Worm (Caenorhabditis elegans) whole organism, L2 larva: ENCODE results near the gene drd-1.

Source experiments
- ceh-16 ChIP-seq: fragments of 150-350 bp; optimal IDR thresholded peaks from 2 replicates; lab custom pipeline; 2014; ENCODE audit warnings: missing biosample characterization, missing genetic modification characterization
- mab-5 ChIP-seq: fragments of 150-350 bp; optimal IDR thresholded peaks from 2 replicates; lab custom pipeline; 2014; ENCODE audit warnings: missing biosample characterization, missing genetic modification characterization
- nhr-11 ChIP-seq: fragments of 150-350 bp; optimal IDR thresholded peaks from 2 replicates; lab custom pipeline; 2014; ENCODE audit warnings: missing biosample characterization, missing genetic modification characterization
- nhr-237 ChIP-seq: fragments of 150-350 bp; optimal IDR thresholded peaks from 2 replicates; lab custom pipeline; 2014; ENCODE audit warnings: missing biosample characterization, missing genetic modification characterization
- sma-3 ChIP-seq: sonication (generic microtip); optimal IDR thresholded peaks from 2 replicates; lab custom pipeline; 2016; ENCODE audit warnings: missing genetic modification reagents, missing genetic modification characterization, missing compliant biosample characterization
- snpc-4 ChIP-seq: fragments of 150-350 bp; optimal IDR thresholded peaks from 2 replicates; lab custom pipeline; 2014; ENCODE audit warnings: missing biosample characterization, missing genetic modification characterization
- unc-39 ChIP-seq: fragments of 150-350 bp; optimal IDR thresholded peaks from 2 replicates; lab custom pipeline; 2014; ENCODE audit warnings: missing biosample characterization, missing genetic modification characterization
- zag-1 ChIP-seq: fragments of 150-350 bp; optimal IDR thresholded peaks from 2 replicates; lab custom pipeline; 2014; ENCODE audit warnings: missing biosample characterization, missing genetic modification characterization

DNA sequence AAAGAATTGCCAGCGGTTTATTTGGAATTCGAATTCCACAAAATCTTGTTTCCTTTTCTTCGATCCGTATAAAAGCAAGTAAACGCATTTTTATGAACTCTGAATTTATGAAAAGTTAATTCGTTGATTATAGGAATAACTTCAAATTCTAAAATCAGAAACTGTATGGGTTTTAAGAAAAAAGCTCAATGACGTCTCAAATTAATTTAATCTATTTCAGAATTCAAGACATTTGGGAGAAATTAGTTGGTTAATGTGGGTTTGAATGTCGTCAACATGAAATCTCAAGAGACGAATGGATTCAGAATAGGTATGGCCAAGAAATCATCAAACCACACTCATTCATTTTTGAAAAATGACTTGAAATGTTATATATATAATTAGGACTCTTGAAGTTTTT is 8.2 kb downstream of the drd-1 start, which contains the start of gene F49E12.7:
- TF ChIP-seq snpc-4 (no peak), nhr-237 (tag; lab: Kevin White, UChicago) (no peak), nhr-11 (tag; lab: Kevin White, UChicago) (no peak), mab-5 (tag; lab: Kevin White, UChicago) (no peak), sma-3 (GFP tag; lab: Kevin White, UChicago) (no peak), ceh-16 (tag; lab: Kevin White, UChicago) (no peak), unc-39 (tag; lab: Kevin White, UChicago) (no peak), zag-1 (tag; lab: Kevin White, UChicago) (no peak)
